Worm (Caenorhabditis elegans) whole organism, L4/young adult: ENCODE data around the gene ops-1.

Experiments
- W03F9.2 ChIP-seq: fragments of 150-350 bp; optimal IDR thresholded peaks from 2 replicates; lab custom pipeline; 2014; ENCODE audit warnings: missing biosample characterization, missing genetic modification characterization
- him-1 ChIP-seq: sonication (generic microtip); optimal IDR thresholded peaks from 2 replicates; lab custom pipeline; 2016; ENCODE audit warnings: missing genotype, missing genetic modification reagents, missing genetic modification characterization, missing compliant biosample characterization

DNA sequence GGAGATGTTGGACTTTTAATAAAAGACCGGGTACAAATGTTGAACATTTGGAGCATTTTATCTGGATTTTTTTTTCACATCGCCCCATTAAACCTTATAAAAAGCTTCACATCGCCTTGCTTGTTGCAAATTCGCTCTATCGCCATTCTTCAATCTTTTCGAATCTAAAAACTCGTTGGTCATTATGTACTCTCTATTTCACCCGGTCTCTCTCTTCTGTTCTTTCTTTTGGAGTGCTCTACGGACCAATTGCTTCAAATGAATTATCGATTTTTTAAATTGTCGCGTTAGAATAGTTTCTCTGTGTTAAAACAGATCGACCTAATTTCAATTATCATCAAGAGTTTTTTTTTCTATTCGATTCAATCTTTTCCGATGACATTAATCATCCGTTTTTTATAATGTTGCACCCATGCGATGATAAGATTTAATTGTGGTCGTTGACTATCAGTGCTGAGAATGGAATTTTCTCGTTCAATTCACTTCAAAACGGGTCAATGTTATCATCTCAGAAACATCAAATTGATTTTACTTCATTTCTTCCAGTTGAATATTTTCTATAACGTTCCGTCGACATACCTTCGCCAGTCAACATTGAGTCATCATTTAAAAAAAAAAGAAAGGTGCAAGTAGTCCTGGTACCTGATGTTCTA, 43.3 kb upstream of the ops-1 start:
- TF ChIP-seq him-1, result no peak
- peak; percentile 60 for TF ChIP-seq W03F9.2 (tag; lab: Kevin White, UChicago)
